Fruit fly (Drosophila melanogaster) whole organism, wandering third instar larva: ENCODE results near the gene Dref.

Source experiments
- Abd-B ChIP-seq: fragments of >200 bp; optimal IDR thresholded peaks from 2 replicates; lab custom pipeline; 2017; ENCODE audit warnings: missing biosample characterization, missing genetic modification characterization
- CG32264 ChIP-seq: fragments of 200-800 bp; sonication (Bioruptor generic); optimal IDR thresholded peaks from 2 replicates; lab custom pipeline; 2016; ENCODE audit warnings: missing biosample characterization, missing genetic modification characterization
- CG9705 ChIP-seq: fragments of 200-800 bp; sonication (Bioruptor generic); optimal IDR thresholded peaks from 2 replicates; lab custom pipeline; 2018; ENCODE audit warnings: missing biosample characterization, mild to moderate bottlenecking, missing genetic modification characterization
- CrebA ChIP-seq: fragments of 200-800 bp; sonication (Bioruptor generic); optimal IDR thresholded peaks from 2 replicates; lab custom pipeline; 2016; ENCODE audit warnings: missing biosample characterization, mild to moderate bottlenecking, missing genetic modification characterization, borderline replicate concordance
- Dfd ChIP-seq: fragments of >200 bp; optimal IDR thresholded peaks from 2 replicates; lab custom pipeline; 2017; ENCODE audit warnings: missing biosample characterization, missing genetic modification characterization
- Dif ChIP-seq: fragments of 200-275, 200-300 bp; sonication (Bioruptor generic); optimal IDR thresholded peaks from 2 replicates; lab custom pipeline; 2018; ENCODE audit warnings: missing biosample characterization, missing genetic modification characterization; ENCODE audit not compliant: partially characterized antibody
- GATAd ChIP-seq: sonication (Bioruptor generic); optimal IDR thresholded peaks from 2 replicates; lab custom pipeline; 2016; ENCODE audit warnings: missing biosample characterization, missing genetic modification characterization
- HLH106 ChIP-seq: fragments of 200-800 bp; optimal IDR thresholded peaks from 3 replicates; lab custom pipeline; 2019; ENCODE audit warnings: missing biosample characterization, mild to moderate bottlenecking, missing genetic modification characterization, moderate library complexity
- Hnf4 ChIP-seq: fragments of 200-800 bp; sonication (Bioruptor generic); optimal IDR thresholded peaks from 2 replicates; lab custom pipeline; 2016; ENCODE audit warnings: missing biosample characterization, mild to moderate bottlenecking, missing genetic modification characterization
- Hr78 ChIP-seq: fragments of >200 bp; optimal IDR thresholded peaks from 2 replicates; lab custom pipeline; 2017; ENCODE audit warnings: missing biosample characterization, missing genetic modification characterization
- Hr83 ChIP-seq: fragments of 200-300 bp; sonication (Bioruptor generic); optimal IDR thresholded peaks from 2 replicates; lab custom pipeline; 2016; ENCODE audit warnings: missing biosample characterization, mild to moderate bottlenecking, missing genetic modification characterization, moderate library complexity; ENCODE audit not compliant: poor library complexity, severe bottlenecking
- Jra ChIP-seq: sonication (Bioruptor generic); optimal IDR thresholded peaks from 2 replicates; lab custom pipeline; 2016; ENCODE audit warnings: missing biosample characterization, missing genetic modification characterization
- Mio ChIP-seq: sonication (Bioruptor generic); optimal IDR thresholded peaks from 2 replicates; lab custom pipeline; 2016; ENCODE audit warnings: missing biosample characterization, missing genetic modification characterization
- Myc ChIP-seq: fragments of >200 bp; optimal IDR thresholded peaks from 2 replicates; lab custom pipeline; 2017
- N ChIP-seq: fragments of >200 bp; optimal IDR thresholded peaks from 2 replicates; lab custom pipeline; 2018; ENCODE audit warnings: missing biosample characterization, missing external identifiers, missing genetic modification characterization
- OdsH ChIP-seq: fragments of 200-800 bp; sonication (Bioruptor generic); optimal IDR thresholded peaks from 2 replicates; lab custom pipeline; 2016; ENCODE audit warnings: missing biosample characterization, mild to moderate bottlenecking, missing genetic modification characterization
- Rel ChIP-seq, 2 experiments: fragments of 200-800 bp; sonication (Bioruptor generic) in 1 of 2; optimal IDR thresholded peaks; 2 replicates in 1 of 2; 3 replicates in 1 of 2; lab custom pipeline; 2016 to 2019; ENCODE audit warnings: mild to moderate bottlenecking in 2 of 2, missing biosample characterization in 2 of 2, missing genetic modification characterization in 2 of 2, moderate library complexity in 1 of 2
- Sp1 ChIP-seq: fragments of 200-800 bp; sonication (Bioruptor generic); optimal IDR thresholded peaks from 3 replicates; lab custom pipeline; 2019; ENCODE audit warnings: missing biosample characterization, mild to moderate bottlenecking, missing genetic modification characterization, moderate library complexity
- Vsx2 ChIP-seq: fragments of 200-300, 225-300 bp; sonication (Bioruptor generic); optimal IDR thresholded peaks from 2 replicates; lab custom pipeline; 2018; ENCODE audit warnings: missing biosample characterization, missing genetic modification characterization; ENCODE audit not compliant: partially characterized antibody
- br ChIP-seq: fragments of 200-800 bp; sonication (Bioruptor generic); optimal IDR thresholded peaks from 2 replicates; lab custom pipeline; 2016; ENCODE audit warnings: missing biosample characterization, missing genetic modification characterization
- brk ChIP-seq: fragments of 200-800 bp; sonication (Bioruptor generic); optimal IDR thresholded peaks from 2 replicates; lab custom pipeline; 2016; ENCODE audit warnings: missing biosample characterization, mild to moderate bottlenecking, missing genetic modification characterization
- dl ChIP-seq, 2 experiments: fragments of 175-275, 200-275 bp in 1 of 2; fragments of 200-275 bp in 1 of 2; sonication (Bioruptor generic); optimal IDR thresholded peaks; lab custom pipeline; 2018; ENCODE audit warnings: mild to moderate bottlenecking in 2 of 2, missing biosample characterization in 2 of 2, missing genetic modification characterization in 2 of 2, moderate library complexity in 2 of 2; ENCODE audit not compliant: partially characterized antibody in 2 of 2, insufficient read depth in 1 of 2
- dmrt93B ChIP-seq: fragments of 200-800 bp; sonication (Bioruptor generic); optimal IDR thresholded peaks from 2 replicates; lab custom pipeline; 2018; ENCODE audit warnings: missing biosample characterization, mild to moderate bottlenecking, missing genetic modification characterization
- dsf ChIP-seq: sonication (Bioruptor generic); optimal IDR thresholded peaks from 2 replicates; lab custom pipeline; 2016; ENCODE audit warnings: missing biosample characterization, missing genetic modification characterization, borderline replicate concordance
- ey ChIP-seq: fragments of 200-800 bp; sonication (Bioruptor generic); optimal IDR thresholded peaks from 2 replicates; lab custom pipeline; 2016; ENCODE audit warnings: missing biosample characterization, missing genetic modification characterization
- foxo ChIP-seq, 2 experiments: fragments of 200-800 bp; sonication (Bioruptor generic); optimal IDR thresholded peaks; 2 replicates in 1 of 2; 3 replicates in 1 of 2; lab custom pipeline; 2016 to 2017; ENCODE audit warnings: missing biosample characterization in 2 of 2, missing genetic modification characterization in 2 of 2
- fru ChIP-seq: fragments of 200-800 bp; sonication (Bioruptor generic); optimal IDR thresholded peaks from 3 replicates; lab custom pipeline; 2016; ENCODE audit warnings: missing biosample characterization, mild to moderate bottlenecking, missing genetic modification characterization
- h ChIP-seq: fragments of 200-800 bp; sonication (Bioruptor generic); optimal IDR thresholded peaks from 3 replicates; lab custom pipeline; 2016; ENCODE audit warnings: missing biosample characterization, mild to moderate bottlenecking, missing genetic modification characterization
- jim ChIP-seq: fragments of 175-275, 200-325 bp; sonication (Bioruptor generic); optimal IDR thresholded peaks from 2 replicates; lab custom pipeline; 2016; ENCODE audit warnings: missing biosample characterization, mild to moderate bottlenecking, missing genetic modification characterization
- lola ChIP-seq: fragments of >200 bp; optimal IDR thresholded peaks from 2 replicates; lab custom pipeline; 2017; ENCODE audit warnings: missing biosample characterization, missing genetic modification characterization
- pan ChIP-seq: fragments of >200 bp; optimal IDR thresholded peaks from 2 replicates; lab custom pipeline; 2017
- psq ChIP-seq: fragments of 200-800 bp; sonication (Bioruptor generic); optimal IDR thresholded peaks from 3 replicates; lab custom pipeline; 2017; ENCODE audit warnings: missing biosample characterization, mild to moderate bottlenecking, missing genetic modification characterization, moderate library complexity
- rgr ChIP-seq: fragments of 200-800 bp; sonication (Bioruptor generic); optimal IDR thresholded peaks from 3 replicates; lab custom pipeline; 2016; ENCODE audit warnings: missing biosample characterization, mild to moderate bottlenecking, missing genetic modification characterization
- sage ChIP-seq: fragments of 200-800 bp; sonication (Bioruptor generic); optimal IDR thresholded peaks from 2 replicates; lab custom pipeline; 2016; ENCODE audit warnings: missing biosample characterization, mild to moderate bottlenecking, missing genetic modification characterization
- sv ChIP-seq: fragments of 200-800 bp; sonication (Bioruptor generic); optimal IDR thresholded peaks from 3 replicates; lab custom pipeline; 2016; ENCODE audit warnings: missing biosample characterization, missing genetic modification characterization
- tai ChIP-seq: sonication (Bioruptor generic); optimal IDR thresholded peaks from 2 replicates; lab custom pipeline; 2016; ENCODE audit warnings: missing biosample characterization, missing genetic modification characterization
- usp ChIP-seq: fragments of >200 bp; optimal IDR thresholded peaks from 2 replicates; lab custom pipeline; 2017; ENCODE audit warnings: missing biosample characterization, missing genetic modification characterization
- woc ChIP-seq: sonication (Bioruptor generic); optimal IDR thresholded peaks from 2 replicates; lab custom pipeline; 2016; ENCODE audit warnings: missing biosample characterization, mild to moderate bottlenecking, missing genetic modification characterization

The Dref gene

DNA sequence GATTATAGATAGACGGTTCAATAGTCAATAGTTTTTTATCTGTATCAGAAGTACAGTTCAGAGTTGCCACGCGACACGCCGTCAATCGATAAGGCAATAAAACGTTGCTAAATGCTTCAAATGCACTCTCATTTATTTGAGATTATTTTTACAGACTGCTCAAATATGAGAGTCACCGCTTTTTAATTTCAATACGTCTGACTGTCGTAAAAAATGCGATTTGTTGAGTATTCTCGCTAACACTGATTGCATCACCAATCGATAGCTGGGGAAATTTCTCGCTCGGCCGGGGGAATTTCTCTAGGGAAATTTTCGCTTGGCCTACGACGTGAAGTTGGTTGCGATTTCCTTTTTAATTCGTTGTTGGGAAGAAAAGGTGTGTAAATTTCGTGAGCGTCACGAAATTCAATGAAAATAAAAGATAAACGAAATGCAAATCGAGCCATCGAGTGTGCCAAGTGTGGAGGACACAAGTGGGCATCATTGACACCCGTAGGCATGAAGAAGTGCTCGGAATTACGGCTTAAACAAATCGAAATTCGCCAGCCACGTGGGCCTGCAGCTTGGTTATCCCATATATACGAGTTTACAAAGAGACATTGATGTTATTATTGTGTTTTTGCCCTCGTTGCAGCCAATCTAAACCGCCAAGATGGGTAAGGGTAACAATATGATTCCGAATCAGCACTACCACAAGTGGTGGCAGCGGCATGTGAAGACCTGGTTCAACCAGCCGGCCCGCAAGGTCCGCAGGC lies at the start of gene Dref, which contains the start of gene RpL13:
TSS of gene Dref (minus strand) at position 247 of the 755 bp plus-strand sequence.
TSS of gene RpL13 (plus strand) at position 331 of the 755 bp plus-strand sequence.
- no peak for TF ChIP-seq Rel (GFP tag; optimal IDR thresholded peaks at IDR 0.05; lab: Kevin White, UChicago)
- peak; percentile 80 for TF ChIP-seq Rel (tag; optimal IDR thresholded peaks at IDR 0.05; lab: Kevin White, UChicago)
- no peak for TF ChIP-seq jim (GFP tag; lab: Kevin White, UChicago)
- peak; percentile 53 for TF ChIP-seq dsf (GFP tag; lab: Kevin White, UChicago)
- peak; percentile 74 for TF ChIP-seq ey (GFP tag; lab: Kevin White, UChicago)
- no peak for TF ChIP-seq GATAd (GFP tag; lab: Kevin White, UChicago)
- TF ChIP-seq rgr (GFP tag; lab: Kevin White, UChicago), result peak; percentile 88
- TF ChIP-seq OdsH (GFP tag; lab: Kevin White, UChicago), result peak; percentile 88
- TF ChIP-seq Abd-B (GFP tag; lab: Kevin White, UChicago), result no peak
- TF ChIP-seq dmrt93B (GFP tag; lab: Kevin White, UChicago), result peak; percentile 86
- TF ChIP-seq brk (GFP tag; lab: Kevin White, UChicago), result no peak
- peak; percentile 83 for TF ChIP-seq fru (GFP tag; lab: Kevin White, UChicago)
- TF ChIP-seq CrebA (GFP tag; lab: Kevin White, UChicago), result no peak
- TF ChIP-seq Myc (lab: Kevin White, UChicago), result peak; percentile 77
- TF ChIP-seq sv (GFP tag; lab: Kevin White, UChicago), result peak; percentile 65
- TF ChIP-seq usp, result no peak
- no peak for TF ChIP-seq Vsx2 (GFP tag; lab: Kevin White, UChicago)
- peak; percentile 93 for TF ChIP-seq Sp1 (GFP tag; lab: Kevin White, UChicago)
- peak; percentile 94 for TF ChIP-seq Hr83 (GFP tag; lab: Kevin White, UChicago)
- TF ChIP-seq foxo (GFP tag; optimal IDR thresholded peaks at IDR 0.05; lab: Kevin White, UChicago), result peak; percentile 67 to 73
- TF ChIP-seq CG32264, result peak; percentile 57
- TF ChIP-seq Dif (GFP tag; lab: Kevin White, UChicago), result no peak
- TF ChIP-seq Jra (GFP tag; lab: Kevin White, UChicago), result peak; percentile 71
- no peak for TF ChIP-seq N
- no peak for TF ChIP-seq tai (GFP tag; lab: Kevin White, UChicago)
- peak; percentile 43 for TF ChIP-seq Mio (GFP tag; lab: Kevin White, UChicago)
- no peak for TF ChIP-seq lola (GFP tag; lab: Kevin White, UChicago)
- peak; percentile 53 for TF ChIP-seq woc (GFP tag; lab: Kevin White, UChicago)
- TF ChIP-seq pan (lab: Kevin White, UChicago), result no peak
- TF ChIP-seq CG9705 (GFP tag; lab: Kevin White, UChicago), result peak; percentile 88
- no peak for TF ChIP-seq Hr78 (GFP tag; lab: Kevin White, UChicago)
- TF ChIP-seq dl (GFP tag; optimal IDR thresholded peaks at IDR 0.05; lab: Kevin White, UChicago; ENCODE audit: insufficient read depth in 1 of 2, partially characterized antibody in 2 of 2), result no peak
- TF ChIP-seq h, result peak; percentile 90
- TF ChIP-seq HLH106 (tag; lab: Kevin White, UChicago), result peak; percentile 81
- TF ChIP-seq Hnf4, result peak; percentile 84
- no peak for TF ChIP-seq Dfd (GFP tag; lab: Kevin White, UChicago)
- no peak for TF ChIP-seq sage (GFP tag; lab: Kevin White, UChicago)
- TF ChIP-seq br (GFP tag; lab: Kevin White, UChicago), result peak; percentile 88
- peak; percentile 60 for TF ChIP-seq psq (GFP tag; lab: Kevin White, UChicago)
- TF ChIP-seq, all 38 proteins: peak for 22
